Worm (Caenorhabditis elegans): Measurements from ENCODE around the gene C08H9.16.

Gene C08H9.16

ce11 chrII:9917904-9918303, 25.3 kb downstream of the C08H9.16 start, which contains the start of gene C05C10.8:
Gene C05C10.8 (minus strand): TSS chrII:9918004.
- no peak for TF ChIP-seq Y22D7AL.16 (tag; optimal IDR thresholded peaks at IDR 0.05)
- TF ChIP-seq ttx-3 (tag; optimal IDR thresholded peaks at IDR 0.05): no peak
- TF ChIP-seq ceh-30 (tag; optimal IDR thresholded peaks at IDR 0.05): no peak
- no peak for TF ChIP-seq K02D7.2 (tag; optimal IDR thresholded peaks at IDR 0.05)
- TF ChIP-seq unc-55 (GFP tag; optimal IDR thresholded peaks at IDR 0.05): no peak
- no peak for TF ChIP-seq ceh-2 (tag; optimal IDR thresholded peaks at IDR 0.05)
- no peak for TF ChIP-seq npax-4 (tag; optimal IDR thresholded peaks at IDR 0.05)
- TF ChIP-seq madf-2 (tag; optimal IDR thresholded peaks at IDR 0.05): no peak
- no peak for TF ChIP-seq ahr-1 (tag; optimal IDR thresholded peaks at IDR 0.05)
- no peak for TF ChIP-seq pag-3 (tag; optimal IDR thresholded peaks at IDR 0.05; ENCODE audit: borderline replicate concordance)

- no peak for TF ChIP-seq sox-4 (tag; optimal IDR thresholded peaks at IDR 0.05)
- TF ChIP-seq ceh-30 (tag; optimal IDR thresholded peaks at IDR 0.05): no peak
- TF ChIP-seq dmd-4 (tag; optimal IDR thresholded peaks at IDR 0.05; ENCODE audit: borderline replicate concordance): no peak
- no peak for TF ChIP-seq ceh-24 (tag; optimal IDR thresholded peaks at IDR 0.05)
- TF ChIP-seq ceh-6 (GFP tag; optimal IDR thresholded peaks at IDR 0.05): no peak
- no peak for TF ChIP-seq ceh-48 (tag; optimal IDR thresholded peaks at IDR 0.05)
- no peak for TF ChIP-seq nhr-11 (tag; optimal IDR thresholded peaks at IDR 0.05)
- TF ChIP-seq zip-5 (tag; optimal IDR thresholded peaks at IDR 0.05): no peak
- TF ChIP-seq sdc-2 (tag; optimal IDR thresholded peaks at IDR 0.05): no peak
- no peak for TF ChIP-seq ceh-9 (tag; optimal IDR thresholded peaks at IDR 0.05)
- no peak for TF ChIP-seq ztf-16 (tag; optimal IDR thresholded peaks at IDR 0.05)
- TF ChIP-seq rnt-1 (tag; optimal IDR thresholded peaks at IDR 0.05): no peak
- no peak for TF ChIP-seq lim-6 (tag; optimal IDR thresholded peaks at IDR 0.05)
- no peak for TF ChIP-seq gmeb-2 (tag; optimal IDR thresholded peaks at IDR 0.05)
- no peak for TF ChIP-seq fkh-10 (GFP tag; optimal IDR thresholded peaks at IDR 0.05)
- no peak for TF ChIP-seq pag-3 (tag; optimal IDR thresholded peaks at IDR 0.05; ENCODE audit: borderline replicate concordance)
These were observed 27.9 kb downstream of the C08H9.16 start, which contains the start of gene pho-10 for ce11 chrII:9920468-9920867. Gene pho-10 (minus strand): TSS chrII:9920568.

ce11 chrII:9921622-9922269, 29.2 kb downstream of the C08H9.16 start, which contains the start of gene C05C10.2:
Gene C05C10.2 (plus strand): TSS chrII:9922219.
- TF ChIP-seq hlh-6 (tag; optimal IDR thresholded peaks at IDR 0.05) (no peak), sdc-2 (tag; optimal IDR thresholded peaks at IDR 0.05) (no peak), unc-55 (GFP tag; optimal IDR thresholded peaks at IDR 0.05) (no peak), ceh-9 (tag; optimal IDR thresholded peaks at IDR 0.05) (no peak), ama-1 (optimal IDR thresholded peaks at IDR 0.05) (no peak), nfya-1 (tag; optimal IDR thresholded peaks at IDR 0.05) (peak; percentile 7), tbx-2 (tag; optimal IDR thresholded peaks at IDR 0.05) (no peak)

ce11 chrII:9928470-9928869, 35.9 kb downstream of the C08H9.16 start:
- TF ChIP-seq dve-1 (tag; optimal IDR thresholded peaks at IDR 0.05): no peak
- no peak for TF ChIP-seq tbx-2 (tag; optimal IDR thresholded peaks at IDR 0.05)
- TF ChIP-seq sdc-2 (tag; optimal IDR thresholded peaks at IDR 0.05): no peak
- no peak for TF ChIP-seq Y22D7AL.16 (tag; optimal IDR thresholded peaks at IDR 0.05)
- no peak for TF ChIP-seq ceh-31 (tag; optimal IDR thresholded peaks at IDR 0.05)
- no peak for TF ChIP-seq nfya-1 (tag; optimal IDR thresholded peaks at IDR 0.05)
- no peak for TF ChIP-seq elt-4 (tag; optimal IDR thresholded peaks at IDR 0.05)
- TF ChIP-seq unc-3 (GFP tag; conservative IDR thresholded peaks at IDR 0.05): no peak
- TF ChIP-seq unc-3 (tag; optimal IDR thresholded peaks at IDR 0.05): no peak
- no peak for TF ChIP-seq ceh-22 (tag; optimal IDR thresholded peaks at IDR 0.05)
- no peak for TF ChIP-seq pha-4 (tag; optimal IDR thresholded peaks at IDR 0.05)
- TF ChIP-seq hlh-6 (tag; optimal IDR thresholded peaks at IDR 0.05): no peak
- no peak for TF ChIP-seq pag-3 (tag; optimal IDR thresholded peaks at IDR 0.05; ENCODE audit: borderline replicate concordance)
- no peak for TF ChIP-seq fkh-10 (GFP tag; optimal IDR thresholded peaks at IDR 0.05)

All from whole organism, late embryonic.